Worm (Caenorhabditis elegans): ENCODE measurements around the gene Y73B6BL.270.

- no peak for TF ChIP-seq mls-2 (tag; optimal IDR thresholded peaks at IDR 0.05)
- no peak for TF ChIP-seq blmp-1 (tag; optimal IDR thresholded peaks at IDR 0.05)
- no peak for TF ChIP-seq ztf-11 (tag; optimal IDR thresholded peaks at IDR 0.05)
- TF ChIP-seq snpc-4 (tag; optimal IDR thresholded peaks at IDR 0.05) = no peak
- TF ChIP-seq nhr-28 (tag; optimal IDR thresholded peaks at IDR 0.05) = no peak
- TF ChIP-seq lin-13 (tag; optimal IDR thresholded peaks at IDR 0.05) = no peak
- no peak for TF ChIP-seq nhr-237 (tag; optimal IDR thresholded peaks at IDR 0.05)
- TF ChIP-seq unc-62 (GFP tag; optimal IDR thresholded peaks at IDR 0.05) = no peak
- TF ChIP-seq mep-1 (tag; optimal IDR thresholded peaks at IDR 0.05) = no peak
- no peak for TF ChIP-seq lsy-2 (tag; optimal IDR thresholded peaks at IDR 0.05)
- no peak for TF ChIP-seq sptf-1 (tag; optimal IDR thresholded peaks at IDR 0.05)
- no peak for TF ChIP-seq elt-1 (tag; optimal IDR thresholded peaks at IDR 0.05; ENCODE audit: borderline replicate concordance, insufficient read depth)
- TF ChIP-seq ces-1 (GFP tag; optimal IDR thresholded peaks at IDR 0.05) = no peak
- TF ChIP-seq pha-4 (tag; optimal IDR thresholded peaks at IDR 0.05) = no peak
Measured at ce11 chrIV:6365045-6365444, at the start of gene Y73B6BL.270.
